Worm (Caenorhabditis elegans): ENCODE data around the gene egl-6.

The egl-6 gene

ce11 chrX:5923672-5924071, 7.2 kb upstream of the egl-6 start:
- TF ChIP-seq rcor-1 (GFP tag; IDR thresholded peaks at IDR 0.05) (no peak), ekl-4 (GFP tag; IDR thresholded peaks at IDR 0.05) (no peak), zim-3 (tag; optimal IDR thresholded peaks at IDR 0.05) (no peak), Y53F4B.3 (GFP tag; IDR thresholded peaks at IDR 0.05) (no peak), him-1 (tag; optimal IDR thresholded peaks at IDR 0.05) (no peak), cebp-2 (GFP tag; IDR thresholded peaks at IDR 0.05) (no peak), lag-1 (GFP tag; IDR thresholded peaks at IDR 0.05) (no peak), Y79H2A.3 (GFP tag; conservative IDR thresholded peaks at IDR 0.05) (no peak), Y95B8A.8 (GFP tag; IDR thresholded peaks at IDR 0.05) (no peak), bed-1 (GFP tag; IDR thresholded peaks at IDR 0.05) (no peak), lsl-1 (GFP tag; optimal IDR thresholded peaks at IDR 0.05) (no peak), ama-1 (optimal IDR thresholded peaks at IDR 0.05) (no peak), ama-1 (GFP tag; optimal IDR thresholded peaks at IDR 0.05) (no peak), F22D6.2 (tag; optimal IDR thresholded peaks at IDR 0.05) (no peak)

ce11 chrX:5932923-5933322, 2.0 kb downstream of the egl-6 start:
- TF ChIP-seq snpc-4 (GFP tag; optimal IDR thresholded peaks at IDR 0.05) (no peak), snpc-4 (tag; optimal IDR thresholded peaks at IDR 0.05) (no peak), nhr-120 (GFP tag; IDR thresholded peaks at IDR 0.05) (no peak), mel-28 (tag; optimal IDR thresholded peaks at IDR 0.05; ENCODE audit: borderline replicate concordance) (no peak), lin-35 (GFP tag; optimal IDR thresholded peaks at IDR 0.05) (no peak), K12H6.12 (tag; optimal IDR thresholded peaks at IDR 0.05) (no peak), repo-1 (tag; optimal IDR thresholded peaks at IDR 0.05) (no peak), egl-18 (GFP tag; IDR thresholded peaks at IDR 0.05) (no peak), ama-1 (optimal IDR thresholded peaks at IDR 0.05) (no peak), ama-1 (GFP tag; optimal IDR thresholded peaks at IDR 0.05) (no peak), ekl-4 (GFP tag; IDR thresholded peaks at IDR 0.05) (no peak), ceh-91 (GFP tag; IDR thresholded peaks at IDR 0.05) (no peak), nfyb-1 (GFP tag; IDR thresholded peaks at IDR 0.05) (no peak), F55B11.4 (tag; optimal IDR thresholded peaks at IDR 0.05; ENCODE audit: borderline replicate concordance, insufficient read depth) (no peak), madf-6 (GFP tag; IDR thresholded peaks at IDR 0.05) (no peak), hsf-1 (GFP tag; IDR thresholded peaks at IDR 0.05) (no peak), lir-1 (GFP tag; conservative IDR thresholded peaks at IDR 0.05) (no peak)

- TF ChIP-seq hlh-26 (GFP tag; conservative IDR thresholded peaks at IDR 0.05) = no peak
- TF ChIP-seq sdz-38 (tag; optimal IDR thresholded peaks at IDR 0.05) = no peak
- TF ChIP-seq bed-1 (GFP tag; IDR thresholded peaks at IDR 0.05) = no peak
- TF ChIP-seq nhr-90 (tag; optimal IDR thresholded peaks at IDR 0.05) = no peak
- no peak for TF ChIP-seq lin-54 (GFP tag; optimal IDR thresholded peaks at IDR 0.05)
- no peak for TF ChIP-seq rcor-1 (GFP tag; IDR thresholded peaks at IDR 0.05)
- TF ChIP-seq let-526 (GFP tag; IDR thresholded peaks at IDR 0.05) = no peak
- no peak for TF ChIP-seq nfyb-1 (GFP tag; IDR thresholded peaks at IDR 0.05)
- TF ChIP-seq madf-3 (GFP tag; IDR thresholded peaks at IDR 0.05) = no peak
- no peak for TF ChIP-seq C06A6.2 (GFP tag; conservative IDR thresholded peaks at IDR 0.05)
- TF ChIP-seq tbp1 (GFP tag; optimal IDR thresholded peaks at IDR 0.05) = no peak
- no peak for TF ChIP-seq ztf-18 (tag; optimal IDR thresholded peaks at IDR 0.05)
- TF ChIP-seq mel-28 (tag; optimal IDR thresholded peaks at IDR 0.05; ENCODE audit: borderline replicate concordance) = no peak
- TF ChIP-seq madf-8 (GFP tag; conservative IDR thresholded peaks at IDR 0.05) = no peak
- TF ChIP-seq F57A8.1 (GFP tag; optimal IDR thresholded peaks at IDR 0.05) = no peak
- no peak for TF ChIP-seq repo-1 (tag; optimal IDR thresholded peaks at IDR 0.05)
- TF ChIP-seq mcd-1 (GFP tag; IDR thresholded peaks at IDR 0.05) = no peak
- no peak for TF ChIP-seq fkh-3 (tag; optimal IDR thresholded peaks at IDR 0.05)
- no peak for TF ChIP-seq gei-17 (GFP tag; optimal IDR thresholded peaks at IDR 0.05)
These were observed 4.6 kb downstream of the egl-6 start, which contains the start of gene C46F4.3 for ce11 chrX:5935473-5935872. C46F4.3 (plus strand) TSS chrX:5935773.

All from whole organism, young adult.